Worm (Caenorhabditis elegans) whole organism, L4 larva: ENCODE data around the gene ZK370.6.

Source experiments
- ceh-28 ChIP-seq: fragments of 150-350 bp; optimal IDR thresholded peaks from 2 replicates; lab custom pipeline; 2014; ENCODE audit warnings: missing biosample characterization, missing genetic modification reagents, missing genetic modification characterization
- jun-1 ChIP-seq: fragments of 150-350 bp; optimal IDR thresholded peaks from 2 replicates; lab custom pipeline; 2014; ENCODE audit warnings: missing biosample characterization, missing genetic modification reagents, missing genetic modification characterization
- unc-39 ChIP-seq: sonication (generic microtip); optimal IDR thresholded peaks from 2 replicates; lab custom pipeline; 2017; ENCODE audit warnings: missing biosample characterization, missing genetic modification characterization

DNA sequence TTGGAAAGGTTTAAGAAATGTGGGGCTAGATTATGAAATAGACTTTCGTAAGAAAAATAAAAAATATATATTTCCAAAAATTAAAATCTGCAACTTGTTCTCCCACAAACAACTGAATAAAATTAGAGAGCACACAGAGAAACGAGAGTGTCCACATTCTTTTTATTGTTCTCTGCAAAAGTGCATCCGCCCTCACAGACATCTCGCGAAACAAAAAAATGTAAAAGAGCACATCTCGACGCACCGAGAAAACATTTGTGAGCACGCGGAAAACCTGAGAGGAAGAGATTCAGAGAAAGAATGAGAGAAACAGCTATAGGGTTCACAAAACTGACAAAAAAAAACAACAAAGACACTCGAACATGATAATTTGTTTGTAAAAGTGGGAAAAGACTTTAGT, 38.4 kb upstream of the ZK370.6 start:
- TF ChIP-seq jun-1 (tag; lab: Kevin White, UChicago) (no peak), ceh-28 (tag; lab: Kevin White, UChicago) (no peak), unc-39 (no peak)
